Fruit fly (Drosophila melanogaster) whole organism, adult: Measurements from ENCODE around the gene Brd8.

ENCODE experiments used
- CG11617 ChIP-seq: fragments of 200-800 bp; sonication (Bioruptor generic); optimal IDR thresholded peaks from 2 replicates; lab custom pipeline; 2017; ENCODE audit warnings: mild to moderate bottlenecking, missing biosample characterization, missing genetic modification reagents, missing genetic modification characterization
- CG33017 ChIP-seq: fragments of 200-800 bp; sonication (Bioruptor generic); optimal IDR thresholded peaks from 2 replicates; lab custom pipeline; 2018; ENCODE audit warnings: missing biosample characterization, mild to moderate bottlenecking, missing genetic modification characterization, moderate library complexity
- CG7045 ChIP-seq: fragments of 200-800 bp; sonication (Bioruptor generic); optimal IDR thresholded peaks from 2 replicates; lab custom pipeline; 2017; ENCODE audit warnings: missing biosample characterization, mild to moderate bottlenecking, missing genetic modification characterization
- Crg-1 ChIP-seq: fragments of 200-800 bp; sonication (Bioruptor generic); optimal IDR thresholded peaks from 2 replicates; lab custom pipeline; 2016; ENCODE audit warnings: missing biosample characterization, missing genetic modification characterization
- Mnt ChIP-seq: fragments of 200-800 bp; sonication (Bioruptor generic); optimal IDR thresholded peaks from 2 replicates; lab custom pipeline; 2016; ENCODE audit warnings: missing biosample characterization, mild to moderate bottlenecking, missing genetic modification characterization
- ovo ChIP-seq: fragments of 200-800 bp; sonication (Bioruptor generic); optimal IDR thresholded peaks from 2 replicates; lab custom pipeline; 2016; ENCODE audit warnings: missing biosample characterization, missing genetic modification characterization
- toe ChIP-seq: fragments of 200-800 bp; sonication (Bioruptor generic); optimal IDR thresholded peaks from 2 replicates; lab custom pipeline; 2016; ENCODE audit warnings: missing biosample characterization, missing genetic modification characterization

DNA sequence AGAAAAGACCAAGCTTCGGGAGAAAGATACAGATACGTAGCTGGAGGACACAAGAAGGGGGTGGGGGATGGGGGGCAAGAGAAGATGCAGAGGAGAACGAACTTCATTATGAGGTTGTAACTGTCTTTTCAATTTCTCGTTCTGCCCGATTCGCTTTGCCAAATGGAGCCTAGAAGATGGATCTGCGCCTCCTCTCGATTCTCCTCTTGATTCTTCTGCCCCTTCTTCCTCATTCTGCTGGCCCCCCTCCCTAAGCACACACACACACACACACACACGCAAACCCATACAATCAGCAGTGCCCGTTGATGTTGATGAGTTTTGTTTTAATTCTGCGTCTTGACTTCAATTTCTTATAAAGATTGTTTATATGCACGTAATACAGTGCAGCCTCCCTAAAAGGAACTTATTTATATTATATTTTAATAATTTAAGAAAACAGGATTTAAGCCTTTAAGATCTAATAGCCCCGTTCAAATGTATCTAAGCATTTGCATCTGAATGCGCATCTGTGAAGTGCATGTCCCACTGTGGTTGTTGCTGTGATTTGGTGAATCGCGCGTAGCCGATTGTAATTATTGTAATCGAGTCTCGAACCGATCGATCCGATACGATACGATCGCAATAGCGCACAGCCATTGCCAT lies 16.2 kb upstream of the Brd8 start:
- TF ChIP-seq Mnt (GFP tag; lab: Kevin White, UChicago): peak; percentile 57
- TF ChIP-seq Crg-1 (GFP tag; lab: Kevin White, UChicago): peak; percentile 21
- TF ChIP-seq CG11617 (GFP tag; lab: Kevin White, UChicago): peak; percentile 55
- TF ChIP-seq toe (GFP tag; lab: Kevin White, UChicago): peak; percentile 82
- TF ChIP-seq ovo (GFP tag; lab: Kevin White, UChicago): no peak
- TF ChIP-seq CG7045: peak; percentile 90
- TF ChIP-seq CG33017 (tag; lab: Kevin White, UChicago): peak; percentile 90
